Worm (Caenorhabditis elegans) whole organism, L3 larva: Measurements from ENCODE around the gene ins-13.

Experiments
- aly-2 ChIP-seq: fragments of 150-350 bp; optimal IDR thresholded peaks from 2 replicates; lab custom pipeline; 2014; ENCODE audit warnings: missing biosample characterization, missing genetic modification characterization
- ama-1 ChIP-seq: fragments of 150-350 bp; optimal IDR thresholded peaks from 2 replicates; lab custom pipeline; 2018
- ceh-16 ChIP-seq: sonication (generic microtip); optimal IDR thresholded peaks from 2 replicates; lab custom pipeline; 2017; ENCODE audit warnings: missing biosample characterization, missing genetic modification characterization
- ceh-9 ChIP-seq: sonication (generic microtip); optimal IDR thresholded peaks from 2 replicates; lab custom pipeline; 2018; ENCODE audit warnings: missing biosample characterization, missing genetic modification characterization
- egl-5 ChIP-seq: fragments of 150-350 bp; optimal IDR thresholded peaks from 2 replicates; lab custom pipeline; 2017; ENCODE audit warnings: missing biosample characterization, missing genetic modification reagents, missing genetic modification characterization, inconsistent platforms
- elt-1 ChIP-seq: fragments of 150-350 bp; optimal IDR thresholded peaks from 2 replicates; lab custom pipeline; 2014; ENCODE audit warnings: missing biosample characterization, missing genetic modification characterization
- elt-2 ChIP-seq: sonication (generic microtip); optimal IDR thresholded peaks from 2 replicates; lab custom pipeline; 2016; ENCODE audit warnings: missing genetic modification reagents, mild to moderate bottlenecking, missing genetic modification characterization, missing compliant biosample characterization
- eor-1 ChIP-seq, 2 experiments: fragments of 150-350 bp; optimal IDR thresholded peaks; 2 replicates each; lab custom pipeline; 2014 to 2018; ENCODE audit warnings: missing biosample characterization in 2 of 2, missing genetic modification characterization in 2 of 2
- fkh-2 ChIP-seq: fragments of 150-350 bp; optimal IDR thresholded peaks from 2 replicates; lab custom pipeline; 2014; ENCODE audit warnings: missing biosample characterization, missing genetic modification reagents, missing genetic modification characterization
- fos-1 ChIP-seq: fragments of 150-350 bp; optimal IDR thresholded peaks from 2 replicates; lab custom pipeline; 2014; ENCODE audit warnings: missing biosample characterization, missing genetic modification characterization
- jun-1 ChIP-seq: fragments of 150-350 bp; optimal IDR thresholded peaks from 2 replicates; lab custom pipeline; 2014; ENCODE audit warnings: missing biosample characterization, missing genetic modification reagents, missing genetic modification characterization
- mml-1 ChIP-seq: fragments of 150-350 bp; sonication (generic microtip); optimal IDR thresholded peaks from 3 replicates; lab custom pipeline; 2014; ENCODE audit warnings: missing biosample characterization, missing genetic modification characterization
- nfya-1 ChIP-seq: sonication (generic microtip); optimal IDR thresholded peaks from 2 replicates; lab custom pipeline; 2017; ENCODE audit warnings: missing genetic modification characterization, mild to moderate bottlenecking, missing compliant biosample characterization, antibody characterized with exemption, moderate library complexity; ENCODE audit not compliant: insufficient read depth
- nhr-12 ChIP-seq: fragments of 150-350 bp; optimal IDR thresholded peaks from 2 replicates; lab custom pipeline; 2014; ENCODE audit warnings: missing biosample characterization, missing genetic modification characterization
- nhr-25 ChIP-seq: sonication (generic microtip); optimal IDR thresholded peaks from 2 replicates; lab custom pipeline; 2017; ENCODE audit warnings: missing biosample characterization, missing genetic modification characterization
- nhr-28 ChIP-seq: fragments of 150-350 bp; optimal IDR thresholded peaks from 2 replicates; lab custom pipeline; 2014; ENCODE audit warnings: missing biosample characterization, missing genetic modification characterization
- nhr-43 ChIP-seq: sonication (generic microtip); optimal IDR thresholded peaks from 2 replicates; lab custom pipeline; 2016; ENCODE audit warnings: mild to moderate bottlenecking, missing genetic modification characterization, missing compliant biosample characterization; ENCODE audit not compliant: poor library complexity, severe bottlenecking
- nhr-77 ChIP-seq: fragments of 150-350 bp; optimal IDR thresholded peaks from 2 replicates; lab custom pipeline; 2014; ENCODE audit warnings: missing biosample characterization, missing genetic modification characterization
- pha-4 ChIP-seq: fragments of 150-350 bp; optimal IDR thresholded peaks from 2 replicates; lab custom pipeline; 2014; ENCODE audit warnings: missing biosample characterization, missing genetic modification reagents, missing genetic modification characterization
- pqm-1 ChIP-seq: fragments of 150-350 bp; optimal IDR thresholded peaks from 2 replicates; lab custom pipeline; 2017; ENCODE audit warnings: missing biosample characterization, missing genetic modification characterization, inconsistent platforms
- sea-2 ChIP-seq: fragments of 150-350 bp; sonication (generic microtip); optimal IDR thresholded peaks from 4 replicates; lab custom pipeline; 2014; ENCODE audit warnings: missing biosample characterization, missing genetic modification reagents, missing genetic modification characterization
- skn-1 ChIP-seq: fragments of 150-350 bp; optimal IDR thresholded peaks from 2 replicates; lab custom pipeline; 2014; ENCODE audit warnings: missing biosample characterization, missing genetic modification characterization
- snpc-4 ChIP-seq: fragments of 150-350 bp; optimal IDR thresholded peaks from 2 replicates; lab custom pipeline; 2014; ENCODE audit warnings: missing biosample characterization, missing genetic modification characterization
- tbx-2 ChIP-seq: sonication (generic microtip); optimal IDR thresholded peaks from 2 replicates; lab custom pipeline; 2016; ENCODE audit warnings: mild to moderate bottlenecking, missing genetic modification characterization, missing compliant biosample characterization
- unc-39 ChIP-seq: sonication (generic microtip); optimal IDR thresholded peaks from 4 replicates; lab custom pipeline; 2017; ENCODE audit warnings: missing biosample characterization, missing genetic modification characterization
- zag-1 ChIP-seq: fragments of 150-350 bp; optimal IDR thresholded peaks from 2 replicates; lab custom pipeline; 2014; ENCODE audit warnings: missing biosample characterization, missing genetic modification characterization
- ztf-11 ChIP-seq: fragments of 150-350 bp; optimal IDR thresholded peaks from 2 replicates; lab custom pipeline; 2014; ENCODE audit warnings: missing biosample characterization, missing genetic modification characterization

ins-13 gene

DNA sequence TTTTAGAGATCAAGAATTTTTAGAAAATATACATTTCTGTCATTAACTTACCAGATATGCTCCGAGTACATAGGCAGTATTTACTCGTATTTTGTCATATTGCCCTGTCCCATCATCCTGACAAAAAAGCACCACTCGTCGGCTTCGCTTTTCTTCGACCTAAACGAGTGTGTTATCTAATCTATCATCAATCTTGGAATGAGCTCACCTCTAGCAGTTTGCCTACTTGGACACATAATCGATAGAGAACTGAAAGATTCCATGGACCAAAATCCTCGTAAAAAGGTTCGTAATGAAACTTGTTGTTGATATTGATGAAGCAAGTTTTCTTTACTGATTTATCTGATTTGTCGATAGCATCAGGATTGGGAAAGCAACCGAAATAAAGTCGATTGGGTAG is 48.2 kb upstream of the ins-13 start:
- TF ChIP-seq elt-1 (tag; lab: Kevin White, UChicago) (peak; percentile 66), eor-1 (tag; optimal IDR thresholded peaks at IDR 0.05; lab: Kevin White, UChicago) (no peak)

ce11 chrII:5591558-5591957 is 46.9 kb upstream of the ins-13 start:
- TF ChIP-seq nhr-12 (tag; lab: Kevin White, UChicago) = no peak
- no peak for TF ChIP-seq nhr-77 (tag; lab: Kevin White, UChicago)
- TF ChIP-seq nhr-28 = no peak
- TF ChIP-seq fos-1 (tag; lab: Kevin White, UChicago) = no peak
- TF ChIP-seq unc-39 (tag; lab: Kevin White, UChicago) = no peak
- TF ChIP-seq ceh-16 (tag; lab: Kevin White, UChicago) = no peak
- TF ChIP-seq snpc-4 (tag; lab: Kevin White, UChicago) = no peak
- no peak for TF ChIP-seq nhr-25
- no peak for TF ChIP-seq jun-1 (tag; lab: Kevin White, UChicago)
- no peak for TF ChIP-seq nfya-1 (tag; lab: Kevin White, UChicago)
- TF ChIP-seq fkh-2 (tag; lab: Kevin White, UChicago) = no peak
- TF ChIP-seq skn-1 (tag; lab: Kevin White, UChicago) = no peak
- no peak for TF ChIP-seq mml-1
- no peak for TF ChIP-seq ztf-11 (tag; lab: Kevin White, UChicago)
- no peak for TF ChIP-seq ama-1 (lab: Kevin White, UChicago)
- TF ChIP-seq egl-5 (tag; lab: Kevin White, UChicago) = no peak

DNA sequence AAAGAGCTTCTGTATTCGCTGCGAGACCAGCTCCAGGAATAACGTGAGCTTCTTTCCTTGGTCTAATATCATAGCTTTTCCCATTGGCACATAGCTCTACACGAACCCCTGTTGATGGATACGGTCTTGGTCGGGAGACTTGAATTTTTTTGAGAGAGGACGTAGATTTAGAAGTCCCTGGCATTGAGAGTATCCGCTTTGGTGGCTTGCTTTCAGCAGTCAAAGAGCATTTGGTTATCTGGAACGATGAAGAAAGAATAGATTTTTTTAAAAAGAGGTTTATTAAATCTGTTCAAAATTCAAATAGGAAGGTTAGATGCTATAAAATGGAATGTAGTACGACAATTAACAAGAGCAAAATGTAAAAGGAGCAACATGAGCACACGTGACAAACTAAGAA is 45.0 kb upstream of the ins-13 start, which contains the start of gene C17G10.13:
Gene C17G10.13 (minus strand): TSS at position 101 of the 400 bp plus-strand sequence.
- TF ChIP-seq elt-2 (tag; lab: Kevin White, UChicago) = peak; percentile 5
- no peak for TF ChIP-seq nhr-43 (tag; lab: Kevin White, UChicago)

DNA sequence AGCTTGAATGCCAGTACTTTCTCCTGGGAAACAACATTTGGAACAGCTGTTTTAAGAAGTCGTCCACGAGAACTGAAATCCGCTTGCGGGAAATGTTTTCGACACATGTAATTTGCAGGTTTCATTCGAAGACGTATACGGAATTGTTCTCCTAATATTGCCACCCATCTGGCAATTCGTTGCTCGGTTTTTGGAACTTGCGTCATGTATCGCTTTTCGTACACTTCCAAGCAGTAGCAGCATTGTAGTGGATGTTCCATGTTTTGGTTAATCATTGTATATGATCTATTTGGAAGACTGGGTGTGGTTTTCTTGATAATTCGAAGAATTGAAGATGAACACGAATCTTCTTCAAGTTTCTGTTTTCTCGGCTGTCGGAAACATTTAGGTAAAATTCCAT is 43.1 kb upstream of the ins-13 start:
- no peak for TF ChIP-seq nhr-25
- TF ChIP-seq ceh-9 (tag; lab: Kevin White, UChicago) = no peak
- no peak for TF ChIP-seq pqm-1 (tag; lab: Kevin White, UChicago)

DNA sequence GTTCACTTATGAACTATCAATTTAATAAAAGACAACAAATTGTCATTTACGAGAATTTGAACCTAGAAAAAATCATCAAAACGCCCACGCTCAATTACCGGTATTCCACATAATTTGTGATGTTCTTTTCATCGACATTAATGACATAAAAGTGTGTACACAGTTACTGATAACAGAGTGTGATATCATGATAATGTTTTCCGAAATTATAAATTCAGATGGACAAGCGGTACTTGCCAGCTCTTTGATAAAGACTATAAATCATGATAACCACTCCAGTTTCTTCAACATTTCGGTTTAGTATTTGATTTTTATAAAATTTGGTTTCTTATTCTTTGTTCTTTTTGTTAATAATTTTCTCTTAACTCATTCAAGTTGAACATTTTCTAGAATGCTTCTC is 41.1 kb upstream of the ins-13 start, which contains the start of gene lys-8:
Gene lys-8 (plus strand): TSS at position 391 of the 400 bp plus-strand sequence.
- peak; percentile 97 for TF ChIP-seq pqm-1 (tag; lab: Kevin White, UChicago)
- TF ChIP-seq tbx-2 (tag; lab: Kevin White, UChicago) = no peak
- TF ChIP-seq snpc-4 (tag; lab: Kevin White, UChicago) = peak; percentile 13
- no peak for TF ChIP-seq zag-1
- peak; percentile 65 for TF ChIP-seq pha-4
- TF ChIP-seq nhr-28 = no peak
- TF ChIP-seq jun-1 (tag; lab: Kevin White, UChicago) = peak; percentile 52
- TF ChIP-seq skn-1 (tag; lab: Kevin White, UChicago) = no peak
- peak; percentile 100 for TF ChIP-seq elt-2 (tag; lab: Kevin White, UChicago)

DNA sequence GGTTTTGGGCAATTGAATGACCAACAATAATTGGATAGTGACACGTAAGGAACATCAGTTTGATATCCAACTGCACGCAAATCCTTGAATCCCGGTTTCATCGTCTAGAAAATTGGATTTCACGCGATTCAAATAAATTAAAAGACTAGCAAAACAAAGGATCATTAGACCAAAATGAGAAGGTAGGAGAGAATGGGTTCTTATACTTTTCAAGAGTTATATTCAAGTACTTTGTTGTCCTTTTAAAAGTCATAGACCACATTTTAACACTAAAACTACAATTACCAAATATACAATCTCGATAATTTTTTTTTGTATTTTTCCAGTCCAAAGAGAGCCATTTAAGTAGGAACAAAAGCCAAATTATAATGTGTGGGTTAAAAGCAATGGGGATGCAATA is 37.6 kb upstream of the ins-13 start, which contains the start of gene T25E4.2:
Gene T25E4.2 (minus strand): TSS at position 101 of the 400 bp plus-strand sequence.
- TF ChIP-seq nhr-77 (tag; lab: Kevin White, UChicago) (no peak), jun-1 (tag; lab: Kevin White, UChicago) (no peak), sea-2 (GFP tag; lab: Kevin White, UChicago) (no peak)

ce11 chrII:5579236-5579635 is 34.6 kb upstream of the ins-13 start:
- TF ChIP-seq aly-2 (tag; lab: Kevin White, UChicago) (no peak), pha-4 (peak; percentile 58)
- TF ChIP-seq, all 47 proteins: peak for 1

ce11 chrII:5578714-5579113 is 34.0 kb upstream of the ins-13 start:
- TF ChIP-seq elt-1 (tag; lab: Kevin White, UChicago) = no peak
